Worm (Caenorhabditis elegans): ENCODE measurements around the gene decr-1.3.

decr-1.3 gene

ce11 chrII:8177095-8177494 lies 3.7 kb upstream of the decr-1.3 start, which contains the start of gene acr-14:
Gene acr-14 (minus strand): TSS chrII:8177195.
- TF ChIP-seq ztf-1 (GFP tag; conservative IDR thresholded peaks at IDR 0.05) (no peak), F13H6.1 (tag; optimal IDR thresholded peaks at IDR 0.05) (no peak), mbf-1 (tag; optimal IDR thresholded peaks at IDR 0.05) (no peak), sma-9 (GFP tag; optimal IDR thresholded peaks at IDR 0.05) (no peak), sma-9 (tag; optimal IDR thresholded peaks at IDR 0.05) (no peak), nhr-23 (tag; optimal IDR thresholded peaks at IDR 0.05) (no peak), elt-1 (tag; optimal IDR thresholded peaks at IDR 0.05) (no peak), crh-2 (tag; optimal IDR thresholded peaks at IDR 0.05) (no peak), ceh-82 (tag; optimal IDR thresholded peaks at IDR 0.05) (no peak), R02D3.7 (tag; optimal IDR thresholded peaks at IDR 0.05) (no peak), blmp-1 (tag; optimal IDR thresholded peaks at IDR 0.05; ENCODE audit: insufficient read depth) (no peak), ama-1 (optimal IDR thresholded peaks at IDR 0.05) (no peak), sma-3 (GFP tag; optimal IDR thresholded peaks at IDR 0.05) (no peak), peb-1 (tag; optimal IDR thresholded peaks at IDR 0.05) (no peak), mdl-1 (tag; optimal IDR thresholded peaks at IDR 0.05) (no peak), alr-1 (tag; optimal IDR thresholded peaks at IDR 0.05) (no peak), nhr-6 (tag; optimal IDR thresholded peaks at IDR 0.05) (no peak), unc-62 (GFP tag; optimal IDR thresholded peaks at IDR 0.05) (no peak), ZK546.5 (tag; optimal IDR thresholded peaks at IDR 0.05) (no peak)

- TF ChIP-seq nhr-25 (tag; optimal IDR thresholded peaks at IDR 0.05): no peak
- TF ChIP-seq nhr-129 (tag; optimal IDR thresholded peaks at IDR 0.05): no peak
- TF ChIP-seq snpc-4 (tag; optimal IDR thresholded peaks at IDR 0.05): no peak
- no peak for TF ChIP-seq F13H6.1 (tag; optimal IDR thresholded peaks at IDR 0.05)
- no peak for TF ChIP-seq gmeb-1 (tag; optimal IDR thresholded peaks at IDR 0.05)
- TF ChIP-seq ama-1 (optimal IDR thresholded peaks at IDR 0.05): no peak
- no peak for TF ChIP-seq Y55F3AM.14 (GFP tag; optimal IDR thresholded peaks at IDR 0.05)
- no peak for TF ChIP-seq blmp-1 (tag; optimal IDR thresholded peaks at IDR 0.05; ENCODE audit: insufficient read depth)
- no peak for TF ChIP-seq egl-27 (tag; optimal IDR thresholded peaks at IDR 0.05)
Observed at ce11 chrII:8174148-8174547, 799 bp upstream of the decr-1.3 start.

- no peak for TF ChIP-seq unc-39 (tag; optimal IDR thresholded peaks at IDR 0.05)
- no peak for TF ChIP-seq ama-1 (optimal IDR thresholded peaks at IDR 0.05)
- TF ChIP-seq C34F6.9 (tag; optimal IDR thresholded peaks at IDR 0.05): no peak
- TF ChIP-seq aly-2 (tag; optimal IDR thresholded peaks at IDR 0.05): no peak
Observed at ce11 chrII:8170374-8170773, 3.0 kb downstream of the decr-1.3 start, which contains the start of gene T05C12.11. Gene T05C12.11 (minus strand): TSS chrII:8170474.

ce11 chrII:8169283-8169682 lies 4.1 kb downstream of the decr-1.3 start, which contains the start of gene T05C12.15:
Gene T05C12.15 (plus strand): TSS chrII:8169583.
- TF ChIP-seq crh-2 (tag; optimal IDR thresholded peaks at IDR 0.05) (no peak), skn-1 (tag; optimal IDR thresholded peaks at IDR 0.05) (no peak), ztf-1 (GFP tag; conservative IDR thresholded peaks at IDR 0.05) (no peak), alr-1 (tag; optimal IDR thresholded peaks at IDR 0.05) (no peak), ZK546.5 (tag; optimal IDR thresholded peaks at IDR 0.05) (no peak), Y55F3AM.14 (GFP tag; optimal IDR thresholded peaks at IDR 0.05) (no peak), unc-55 (GFP tag; optimal IDR thresholded peaks at IDR 0.05) (no peak), fos-1 (tag; optimal IDR thresholded peaks at IDR 0.05) (no peak), elt-1 (tag; optimal IDR thresholded peaks at IDR 0.05) (no peak), snpc-4 (tag; optimal IDR thresholded peaks at IDR 0.05) (no peak), ama-1 (optimal IDR thresholded peaks at IDR 0.05) (no peak), sma-3 (GFP tag; optimal IDR thresholded peaks at IDR 0.05) (no peak), lin-11 (tag; optimal IDR thresholded peaks at IDR 0.05) (no peak)

- no peak for TF ChIP-seq nhr-25 (tag; optimal IDR thresholded peaks at IDR 0.05)
- TF ChIP-seq lsy-2 (tag; optimal IDR thresholded peaks at IDR 0.05): peak; percentile 15 to 78
- TF ChIP-seq crh-2 (tag; optimal IDR thresholded peaks at IDR 0.05): no peak
- no peak for TF ChIP-seq elt-1 (tag; optimal IDR thresholded peaks at IDR 0.05)
- TF ChIP-seq fos-1 (tag; optimal IDR thresholded peaks at IDR 0.05): peak; percentile 22
- TF ChIP-seq nhr-129 (tag; optimal IDR thresholded peaks at IDR 0.05): peak; percentile 49
- TF ChIP-seq C34F6.9 (tag; optimal IDR thresholded peaks at IDR 0.05): peak; percentile 92
Observed at ce11 chrII:8162120-8162648, 11.2 kb downstream of the decr-1.3 start, which contains the start of the genes emb-27 and rrf-3. Gene emb-27 (minus strand): TSS chrII:8162170. Gene rrf-3 (plus strand): TSS chrII:8162465.
